Fruit fly (Drosophila melanogaster) whole organism, wandering third instar larva: ENCODE measurements around the gene CG6678.

Experiments
- Abd-B ChIP-seq: fragments of >200 bp; optimal IDR thresholded peaks from 2 replicates; lab custom pipeline; 2017; ENCODE audit warnings: missing biosample characterization, missing genetic modification characterization
- CG32264 ChIP-seq: fragments of 200-800 bp; sonication (Bioruptor generic); optimal IDR thresholded peaks from 2 replicates; lab custom pipeline; 2016; ENCODE audit warnings: missing biosample characterization, missing genetic modification characterization
- CG9705 ChIP-seq: fragments of 200-800 bp; sonication (Bioruptor generic); optimal IDR thresholded peaks from 2 replicates; lab custom pipeline; 2018; ENCODE audit warnings: missing biosample characterization, mild to moderate bottlenecking, missing genetic modification characterization
- CrebA ChIP-seq: fragments of 200-800 bp; sonication (Bioruptor generic); optimal IDR thresholded peaks from 2 replicates; lab custom pipeline; 2016; ENCODE audit warnings: missing biosample characterization, mild to moderate bottlenecking, missing genetic modification characterization, borderline replicate concordance
- Dfd ChIP-seq: fragments of >200 bp; optimal IDR thresholded peaks from 2 replicates; lab custom pipeline; 2017; ENCODE audit warnings: missing biosample characterization, missing genetic modification characterization
- Dif ChIP-seq: fragments of 200-275, 200-300 bp; sonication (Bioruptor generic); optimal IDR thresholded peaks from 2 replicates; lab custom pipeline; 2018; ENCODE audit warnings: missing biosample characterization, missing genetic modification characterization; ENCODE audit not compliant: partially characterized antibody
- GATAd ChIP-seq: sonication (Bioruptor generic); optimal IDR thresholded peaks from 2 replicates; lab custom pipeline; 2016; ENCODE audit warnings: missing biosample characterization, missing genetic modification characterization
- HLH106 ChIP-seq: fragments of 200-800 bp; optimal IDR thresholded peaks from 3 replicates; lab custom pipeline; 2019; ENCODE audit warnings: missing biosample characterization, mild to moderate bottlenecking, missing genetic modification characterization, moderate library complexity
- Hnf4 ChIP-seq: fragments of 200-800 bp; sonication (Bioruptor generic); optimal IDR thresholded peaks from 2 replicates; lab custom pipeline; 2016; ENCODE audit warnings: missing biosample characterization, mild to moderate bottlenecking, missing genetic modification characterization
- Hr78 ChIP-seq: fragments of >200 bp; optimal IDR thresholded peaks from 2 replicates; lab custom pipeline; 2017; ENCODE audit warnings: missing biosample characterization, missing genetic modification characterization
- Hr83 ChIP-seq: fragments of 200-300 bp; sonication (Bioruptor generic); optimal IDR thresholded peaks from 2 replicates; lab custom pipeline; 2016; ENCODE audit warnings: missing biosample characterization, mild to moderate bottlenecking, missing genetic modification characterization, moderate library complexity; ENCODE audit not compliant: poor library complexity, severe bottlenecking
- Jra ChIP-seq: sonication (Bioruptor generic); optimal IDR thresholded peaks from 2 replicates; lab custom pipeline; 2016; ENCODE audit warnings: missing biosample characterization, missing genetic modification characterization
- Mio ChIP-seq: sonication (Bioruptor generic); optimal IDR thresholded peaks from 2 replicates; lab custom pipeline; 2016; ENCODE audit warnings: missing biosample characterization, missing genetic modification characterization
- Myc ChIP-seq: fragments of >200 bp; optimal IDR thresholded peaks from 2 replicates; lab custom pipeline; 2017
- N ChIP-seq: fragments of >200 bp; optimal IDR thresholded peaks from 2 replicates; lab custom pipeline; 2018; ENCODE audit warnings: missing biosample characterization, missing external identifiers, missing genetic modification characterization
- OdsH ChIP-seq: fragments of 200-800 bp; sonication (Bioruptor generic); optimal IDR thresholded peaks from 2 replicates; lab custom pipeline; 2016; ENCODE audit warnings: missing biosample characterization, mild to moderate bottlenecking, missing genetic modification characterization
- Rel ChIP-seq, 2 experiments: fragments of 200-800 bp; sonication (Bioruptor generic) in 1 of 2; optimal IDR thresholded peaks; 2 replicates in 1 of 2; 3 replicates in 1 of 2; lab custom pipeline; 2016 to 2019; ENCODE audit warnings: mild to moderate bottlenecking in 2 of 2, missing biosample characterization in 2 of 2, missing genetic modification characterization in 2 of 2, moderate library complexity in 1 of 2
- Sp1 ChIP-seq: fragments of 200-800 bp; sonication (Bioruptor generic); optimal IDR thresholded peaks from 3 replicates; lab custom pipeline; 2019; ENCODE audit warnings: missing biosample characterization, mild to moderate bottlenecking, missing genetic modification characterization, moderate library complexity
- Vsx2 ChIP-seq: fragments of 200-300, 225-300 bp; sonication (Bioruptor generic); optimal IDR thresholded peaks from 2 replicates; lab custom pipeline; 2018; ENCODE audit warnings: missing biosample characterization, missing genetic modification characterization; ENCODE audit not compliant: partially characterized antibody
- br ChIP-seq: fragments of 200-800 bp; sonication (Bioruptor generic); optimal IDR thresholded peaks from 2 replicates; lab custom pipeline; 2016; ENCODE audit warnings: missing biosample characterization, missing genetic modification characterization
- brk ChIP-seq: fragments of 200-800 bp; sonication (Bioruptor generic); optimal IDR thresholded peaks from 2 replicates; lab custom pipeline; 2016; ENCODE audit warnings: missing biosample characterization, mild to moderate bottlenecking, missing genetic modification characterization
- dl ChIP-seq, 2 experiments: fragments of 175-275, 200-275 bp in 1 of 2; fragments of 200-275 bp in 1 of 2; sonication (Bioruptor generic); optimal IDR thresholded peaks; lab custom pipeline; 2018; ENCODE audit warnings: mild to moderate bottlenecking in 2 of 2, missing biosample characterization in 2 of 2, missing genetic modification characterization in 2 of 2, moderate library complexity in 2 of 2; ENCODE audit not compliant: partially characterized antibody in 2 of 2, insufficient read depth in 1 of 2
- dmrt93B ChIP-seq: fragments of 200-800 bp; sonication (Bioruptor generic); optimal IDR thresholded peaks from 2 replicates; lab custom pipeline; 2018; ENCODE audit warnings: missing biosample characterization, mild to moderate bottlenecking, missing genetic modification characterization
- dsf ChIP-seq: sonication (Bioruptor generic); optimal IDR thresholded peaks from 2 replicates; lab custom pipeline; 2016; ENCODE audit warnings: missing biosample characterization, missing genetic modification characterization, borderline replicate concordance
- ey ChIP-seq: fragments of 200-800 bp; sonication (Bioruptor generic); optimal IDR thresholded peaks from 2 replicates; lab custom pipeline; 2016; ENCODE audit warnings: missing biosample characterization, missing genetic modification characterization
- foxo ChIP-seq, 2 experiments: fragments of 200-800 bp; sonication (Bioruptor generic); optimal IDR thresholded peaks; 2 replicates in 1 of 2; 3 replicates in 1 of 2; lab custom pipeline; 2016 to 2017; ENCODE audit warnings: missing biosample characterization in 2 of 2, missing genetic modification characterization in 2 of 2
- fru ChIP-seq: fragments of 200-800 bp; sonication (Bioruptor generic); optimal IDR thresholded peaks from 3 replicates; lab custom pipeline; 2016; ENCODE audit warnings: missing biosample characterization, mild to moderate bottlenecking, missing genetic modification characterization
- h ChIP-seq: fragments of 200-800 bp; sonication (Bioruptor generic); optimal IDR thresholded peaks from 3 replicates; lab custom pipeline; 2016; ENCODE audit warnings: missing biosample characterization, mild to moderate bottlenecking, missing genetic modification characterization
- jim ChIP-seq: fragments of 175-275, 200-325 bp; sonication (Bioruptor generic); optimal IDR thresholded peaks from 2 replicates; lab custom pipeline; 2016; ENCODE audit warnings: missing biosample characterization, mild to moderate bottlenecking, missing genetic modification characterization
- lola ChIP-seq: fragments of >200 bp; optimal IDR thresholded peaks from 2 replicates; lab custom pipeline; 2017; ENCODE audit warnings: missing biosample characterization, missing genetic modification characterization
- pan ChIP-seq: fragments of >200 bp; optimal IDR thresholded peaks from 2 replicates; lab custom pipeline; 2017
- psq ChIP-seq: fragments of 200-800 bp; sonication (Bioruptor generic); optimal IDR thresholded peaks from 3 replicates; lab custom pipeline; 2017; ENCODE audit warnings: missing biosample characterization, mild to moderate bottlenecking, missing genetic modification characterization, moderate library complexity
- rgr ChIP-seq: fragments of 200-800 bp; sonication (Bioruptor generic); optimal IDR thresholded peaks from 3 replicates; lab custom pipeline; 2016; ENCODE audit warnings: missing biosample characterization, mild to moderate bottlenecking, missing genetic modification characterization
- sage ChIP-seq: fragments of 200-800 bp; sonication (Bioruptor generic); optimal IDR thresholded peaks from 2 replicates; lab custom pipeline; 2016; ENCODE audit warnings: missing biosample characterization, mild to moderate bottlenecking, missing genetic modification characterization
- sv ChIP-seq: fragments of 200-800 bp; sonication (Bioruptor generic); optimal IDR thresholded peaks from 3 replicates; lab custom pipeline; 2016; ENCODE audit warnings: missing biosample characterization, missing genetic modification characterization
- tai ChIP-seq: sonication (Bioruptor generic); optimal IDR thresholded peaks from 2 replicates; lab custom pipeline; 2016; ENCODE audit warnings: missing biosample characterization, missing genetic modification characterization
- usp ChIP-seq: fragments of >200 bp; optimal IDR thresholded peaks from 2 replicates; lab custom pipeline; 2017; ENCODE audit warnings: missing biosample characterization, missing genetic modification characterization
- woc ChIP-seq: sonication (Bioruptor generic); optimal IDR thresholded peaks from 2 replicates; lab custom pipeline; 2016; ENCODE audit warnings: missing biosample characterization, mild to moderate bottlenecking, missing genetic modification characterization

CG6678 gene

dm6 chr3R:21892450-21892849 lies 5.6 kb downstream of the CG6678 start:
- peak; percentile 19 for TF ChIP-seq Sp1 (GFP tag; lab: Kevin White, UChicago)
- no peak for TF ChIP-seq N (GFP tag; lab: Kevin White, UChicago)
- TF ChIP-seq dsf, result no peak
- TF ChIP-seq usp (GFP tag; lab: Kevin White, UChicago), result no peak

- TF ChIP-seq Mio (GFP tag; lab: Kevin White, UChicago) (no peak), h (GFP tag; lab: Kevin White, UChicago) (peak; percentile 12), psq (GFP tag; lab: Kevin White, UChicago) (peak; percentile 1), Sp1 (GFP tag; lab: Kevin White, UChicago) (peak; percentile 20), Hr83 (GFP tag; lab: Kevin White, UChicago) (no peak), dmrt93B (GFP tag; lab: Kevin White, UChicago) (no peak), HLH106 (tag; lab: Kevin White, UChicago) (peak; percentile 26), foxo (GFP tag; optimal IDR thresholded peaks at IDR 0.05; lab: Kevin White, UChicago) (peak in 1 of 2 experiments; percentile 22), Rel (GFP tag; optimal IDR thresholded peaks at IDR 0.05; lab: Kevin White, UChicago) (no peak), Rel (tag; optimal IDR thresholded peaks at IDR 0.05; lab: Kevin White, UChicago) (no peak), sage (GFP tag; lab: Kevin White, UChicago) (no peak), rgr (GFP tag; lab: Kevin White, UChicago) (no peak)
Measured at dm6 chr3R:21893929-21894328, 7.1 kb downstream of the CG6678 start.

- TF ChIP-seq ey (GFP tag; lab: Kevin White, UChicago) (no peak), CG32264 (no peak), Hnf4 (GFP tag; lab: Kevin White, UChicago) (no peak), OdsH (GFP tag; lab: Kevin White, UChicago) (no peak), lola (GFP tag; lab: Kevin White, UChicago) (no peak), Hr78 (GFP tag; lab: Kevin White, UChicago) (no peak), Hr83 (GFP tag; lab: Kevin White, UChicago) (no peak), Myc (lab: Kevin White, UChicago) (no peak), woc (no peak), dsf (no peak), CrebA (no peak), h (GFP tag; lab: Kevin White, UChicago) (no peak), Vsx2 (GFP tag; lab: Kevin White, UChicago) (no peak), tai (GFP tag; lab: Kevin White, UChicago) (no peak), GATAd (GFP tag; lab: Kevin White, UChicago) (no peak), HLH106 (tag; lab: Kevin White, UChicago) (peak; percentile 57), usp (GFP tag; lab: Kevin White, UChicago) (no peak), psq (GFP tag; lab: Kevin White, UChicago) (peak; percentile 16), fru (GFP tag; lab: Kevin White, UChicago) (no peak), sage (GFP tag; lab: Kevin White, UChicago) (no peak), dl (GFP tag; optimal IDR thresholded peaks at IDR 0.05; lab: Kevin White, UChicago; ENCODE audit: insufficient read depth in 1 of 2, partially characterized antibody in 2 of 2) (no peak), brk (GFP tag; lab: Kevin White, UChicago) (no peak), rgr (GFP tag; lab: Kevin White, UChicago) (no peak), Rel (GFP tag; optimal IDR thresholded peaks at IDR 0.05; lab: Kevin White, UChicago) (no peak), Rel (tag; optimal IDR thresholded peaks at IDR 0.05; lab: Kevin White, UChicago) (no peak), N (GFP tag; lab: Kevin White, UChicago) (no peak), jim (GFP tag; lab: Kevin White, UChicago) (no peak), Mio (GFP tag; lab: Kevin White, UChicago) (no peak), br (GFP tag; lab: Kevin White, UChicago) (no peak), Sp1 (GFP tag; lab: Kevin White, UChicago) (peak; percentile 51), Jra (GFP tag; lab: Kevin White, UChicago) (no peak), sv (GFP tag; lab: Kevin White, UChicago) (no peak), pan (lab: Kevin White, UChicago) (no peak), Abd-B (GFP tag; lab: Kevin White, UChicago) (no peak), foxo (GFP tag; optimal IDR thresholded peaks at IDR 0.05; lab: Kevin White, UChicago) (peak in 1 of 2 experiments; percentile 15), Dfd (GFP tag; lab: Kevin White, UChicago) (no peak), Dif (GFP tag; lab: Kevin White, UChicago) (no peak), CG9705 (GFP tag; lab: Kevin White, UChicago) (no peak), dmrt93B (GFP tag; lab: Kevin White, UChicago) (peak; percentile 60)
Measured at dm6 chr3R:21895961-21896875, 9.4 kb downstream of the CG6678 start.
